Worm (Caenorhabditis elegans) whole organism, L1 larva: ENCODE data around the gene pals-25.

ENCODE experiments used
- aly-2 ChIP-seq: fragments of 150-350 bp; optimal IDR thresholded peaks from 2 replicates; lab custom pipeline; 2014; ENCODE audit warnings: missing biosample characterization, missing genetic modification characterization
- egl-27 ChIP-seq, 2 experiments: fragments of 150-350 bp in 1 of 2; sonication (generic microtip); optimal IDR thresholded peaks; 3 replicates each; lab custom pipeline; 2017 to 2018; ENCODE audit warnings: missing biosample characterization in 2 of 2, missing genetic modification characterization in 2 of 2, missing genetic modification reagents in 2 of 2
- elt-3 ChIP-seq, 6 experiments: fragments of 150-350 bp in 1 of 6; sonication (generic microtip); optimal IDR thresholded peaks; 2 replicates each; lab custom pipeline; 2017 to 2018; ENCODE audit warnings: missing biosample characterization in 6 of 6, missing genetic modification characterization in 6 of 6, inconsistent platforms in 1 of 6
- fkh-10 ChIP-seq: sonication (generic microtip); optimal IDR thresholded peaks from 2 replicates; lab custom pipeline; 2017; ENCODE audit warnings: missing biosample characterization, missing genetic modification reagents, missing genetic modification characterization
- pqm-1 ChIP-seq: sonication (generic microtip); optimal IDR thresholded peaks from 3 replicates; lab custom pipeline; 2017; ENCODE audit warnings: missing biosample characterization, missing genetic modification characterization
- rnt-1 ChIP-seq: sonication (generic microtip); optimal IDR thresholded peaks from 2 replicates; lab custom pipeline; 2016; ENCODE audit warnings: mild to moderate bottlenecking, missing genetic modification characterization, moderate library complexity, missing compliant biosample characterization
- tbx-2 ChIP-seq: sonication (generic microtip); optimal IDR thresholded peaks from 2 replicates; lab custom pipeline; 2016; ENCODE audit warnings: missing genetic modification characterization, missing compliant biosample characterization
- unc-86 ChIP-seq: sonication (generic microtip); optimal IDR thresholded peaks from 2 replicates; lab custom pipeline; 2016; ENCODE audit warnings: missing genetic modification characterization, missing compliant biosample characterization

ce11 chrIII:159149-159548, 24.9 kb downstream of the pals-25 start:
- TF ChIP-seq tbx-2 (tag; lab: Kevin White, UChicago) (no peak), aly-2 (no peak), egl-27 (tag; optimal IDR thresholded peaks at IDR 0.05; lab: Kevin White, UChicago) (no peak), rnt-1 (tag; lab: Kevin White, UChicago) (no peak), fkh-10 (GFP tag; lab: Kevin White, UChicago) (no peak), elt-3 (tag; optimal IDR thresholded peaks at IDR 0.05; lab: Kevin White, UChicago) (no peak), unc-86 (no peak), pqm-1 (no peak)
